Worm (Caenorhabditis elegans) whole organism, young adult: Measurements from ENCODE around the gene snu-23.
A peak's percentile ranks its signal among the peaks of the same experiment; 100 is the strongest.

Experiments
- B0019.2 ChIP-seq: fragments of 200-800 bp; sonication (Bioruptor generic); conservative IDR thresholded peaks from 2 replicates; pipeline ENCODE4 v1.3.6; 2022; ENCODE audit warnings: missing genetic modification reagents, missing genetic modification characterization, missing compliant biosample characterization
- B0261.1 ChIP-seq: sonication (generic microtip); optimal IDR thresholded peaks from 2 replicates; lab custom pipeline; 2016; ENCODE audit warnings: mild to moderate bottlenecking, missing genetic modification characterization, moderate library complexity, missing compliant biosample characterization
- B0336.3 ChIP-seq: fragments of 200-800 bp; sonication (Bioruptor generic); IDR thresholded peaks from 2 replicates; pipeline ENCODE4 v1.3.6; 2022; ENCODE audit warnings: missing genetic modification characterization, missing compliant biosample characterization
- D2030.7 ChIP-seq: fragments of 200-800 bp; sonication (Bioruptor generic); IDR thresholded peaks from 2 replicates; pipeline ENCODE4 v1.3.6; 2022; ENCODE audit warnings: missing genetic modification reagents, missing genetic modification characterization, missing compliant biosample characterization
- F49E8.2 ChIP-seq: sonication (generic microtip); optimal IDR thresholded peaks from 3 replicates; lab custom pipeline; 2017; ENCODE audit warnings: missing genetic modification characterization, mild to moderate bottlenecking, missing compliant biosample characterization, antibody characterized with exemption, moderate library complexity; ENCODE audit not compliant: insufficient read depth
- Y53F4B.3 ChIP-seq: fragments of 200-800 bp; sonication (Bioruptor generic); IDR thresholded peaks from 2 replicates; pipeline ENCODE4 v1.3.6; 2022; ENCODE audit warnings: missing genetic modification reagents, missing genetic modification characterization, missing compliant biosample characterization
- Y95B8A.8 ChIP-seq: fragments of 200-800 bp; sonication (Bioruptor generic); IDR thresholded peaks from 2 replicates; pipeline ENCODE4 v1.3.6; 2022; ENCODE audit warnings: missing genetic modification reagents, missing genetic modification characterization, missing compliant biosample characterization
- ama-1 ChIP-seq, 3 experiments: fragments of 150-350 bp in 1 of 3; sonication (generic microtip) in 2 of 3; optimal IDR thresholded peaks; 2 replicates each; lab custom pipeline; 2014 to 2018; ENCODE audit warnings: missing biosample characterization in 2 of 3, missing genetic modification characterization in 2 of 3, missing genetic modification reagents in 2 of 3
- aptf-2 ChIP-seq: fragments of 200-800 bp; sonication (Bioruptor generic); conservative IDR thresholded peaks from 2 replicates; pipeline ENCODE4 v1.3.6; 2022; ENCODE audit warnings: missing genetic modification reagents, missing genetic modification characterization, missing compliant biosample characterization
- atf-7 ChIP-seq: sonication (generic microtip); optimal IDR thresholded peaks from 2 replicates; lab custom pipeline; 2017; ENCODE audit warnings: mild to moderate bottlenecking, missing genetic modification characterization, missing compliant biosample characterization
- attf-3 ChIP-seq: fragments of 200-800 bp; sonication (Bioruptor generic); conservative IDR thresholded peaks from 2 replicates; pipeline ENCODE4 v1.3.6; 2022; ENCODE audit warnings: missing genetic modification reagents, missing genetic modification characterization, missing compliant biosample characterization
- attf-5 ChIP-seq: fragments of 200-800 bp; sonication (Bioruptor generic); optimal IDR thresholded peaks from 2 replicates; lab custom pipeline; 2018; ENCODE audit warnings: mild to moderate bottlenecking, missing genetic modification characterization, missing compliant biosample characterization
- attf-6 ChIP-seq: fragments of 200-800 bp; sonication (Bioruptor generic); IDR thresholded peaks from 2 replicates; pipeline ENCODE4 v1.3.6; 2022; ENCODE audit warnings: missing genetic modification reagents, missing genetic modification characterization, missing compliant biosample characterization
- bed-1 ChIP-seq: fragments of 200-800 bp; sonication (Bioruptor generic); IDR thresholded peaks from 2 replicates; pipeline ENCODE4 v1.3.6; 2022; ENCODE audit warnings: missing genetic modification reagents, missing genetic modification characterization, missing compliant biosample characterization
- bed-2 ChIP-seq: fragments of 200-800 bp; sonication (Bioruptor generic); IDR thresholded peaks from 2 replicates; pipeline ENCODE4 v1.3.6; 2022; ENCODE audit warnings: missing genetic modification reagents, missing genetic modification characterization, missing compliant biosample characterization
- ccch-3 ChIP-seq: fragments of 200-800 bp; sonication (Bioruptor generic); optimal IDR thresholded peaks from 2 replicates; lab custom pipeline; 2018; ENCODE audit warnings: mild to moderate bottlenecking, missing genetic modification characterization, missing compliant biosample characterization
- dox-1 ChIP-seq: fragments of 200-800 bp; sonication (Bioruptor generic); IDR thresholded peaks from 2 replicates; pipeline ENCODE4 v1.3.6; 2022; ENCODE audit warnings: missing genetic modification reagents, missing genetic modification characterization, missing compliant biosample characterization
- dpl-1 ChIP-seq: fragments of 150-350 bp; optimal IDR thresholded peaks from 2 replicates; lab custom pipeline; 2014; ENCODE audit warnings: missing biosample characterization, missing genetic modification reagents, missing genetic modification characterization
- egl-44 ChIP-seq: fragments of 200-800 bp; sonication (Bioruptor generic); IDR thresholded peaks from 2 replicates; pipeline ENCODE4 v1.3.6; 2022; ENCODE audit warnings: missing genetic modification reagents, missing genetic modification characterization, missing compliant biosample characterization
- fkh-3 ChIP-seq: sonication (generic microtip); optimal IDR thresholded peaks from 2 replicates; lab custom pipeline; 2016; ENCODE audit warnings: mild to moderate bottlenecking, missing genetic modification characterization, missing compliant biosample characterization
- hsf-1 ChIP-seq: fragments of 200-800 bp; sonication (Bioruptor generic); IDR thresholded peaks from 2 replicates; pipeline ENCODE4 v1.3.6; 2022; ENCODE audit warnings: missing genetic modification reagents, missing genetic modification characterization, missing compliant biosample characterization
- lag-1 ChIP-seq: fragments of 200-800 bp; sonication (Bioruptor generic); IDR thresholded peaks from 2 replicates; pipeline ENCODE4 v1.3.6; 2022; ENCODE audit warnings: missing genetic modification reagents, missing genetic modification characterization, missing compliant biosample characterization
- let-526 ChIP-seq: fragments of 200-800 bp; sonication (Bioruptor generic); IDR thresholded peaks from 2 replicates; pipeline ENCODE4 v1.3.6; 2022; ENCODE audit warnings: missing genetic modification reagents, missing genetic modification characterization, missing compliant biosample characterization
- lin-35 ChIP-seq, 3 experiments: fragments of 150-350 bp in 2 of 3; sonication (generic microtip) in 1 of 3; optimal IDR thresholded peaks; 2 replicates each; lab custom pipeline; 2014 to 2018; ENCODE audit warnings: missing biosample characterization in 3 of 3, missing genetic modification characterization in 3 of 3, missing genetic modification reagents in 3 of 3
- madf-10 ChIP-seq: sonication (generic microtip); optimal IDR thresholded peaks from 2 replicates; lab custom pipeline; 2016; ENCODE audit warnings: mild to moderate bottlenecking, missing genetic modification characterization, missing compliant biosample characterization
- madf-6 ChIP-seq: fragments of 200-800 bp; sonication (Bioruptor generic); IDR thresholded peaks from 2 replicates; pipeline ENCODE4 v1.3.6; 2022; ENCODE audit warnings: missing genetic modification reagents, missing genetic modification characterization, missing compliant biosample characterization
- nhr-179 ChIP-seq: sonication (generic microtip); optimal IDR thresholded peaks from 2 replicates; lab custom pipeline; 2016; ENCODE audit warnings: mild to moderate bottlenecking, missing genetic modification characterization, missing compliant biosample characterization
- pha-4 ChIP-seq: fragments of 150-350 bp; sonication (generic microtip); optimal IDR thresholded peaks from 2 replicates; lab custom pipeline; 2014; ENCODE audit warnings: missing biosample characterization, missing genetic modification reagents, missing genetic modification characterization
- snpc-3.4 ChIP-seq: sonication (generic microtip); optimal IDR thresholded peaks from 2 replicates; lab custom pipeline; 2017; ENCODE audit warnings: missing genetic modification characterization, mild to moderate bottlenecking, missing compliant biosample characterization, antibody characterized with exemption, moderate library complexity, missing genotype, missing genetic modification reagents
- snpc-4 ChIP-seq, 5 experiments: fragments of 150-350 bp in 1 of 5; sonication (generic microtip) in 4 of 5; optimal IDR thresholded peaks; 2 replicates each; lab custom pipeline; 2014 to 2018; ENCODE audit warnings: missing genetic modification characterization in 5 of 5, missing biosample characterization in 3 of 5, antibody characterized with exemption in 2 of 5, mild to moderate bottlenecking in 2 of 5, missing compliant biosample characterization in 2 of 5, missing genotype in 2 of 5, moderate library complexity in 2 of 5, missing genetic modification reagents in 1 of 5
- somi-1 ChIP-seq: fragments of 200-800 bp; sonication (Bioruptor generic); optimal IDR thresholded peaks from 2 replicates; lab custom pipeline; 2018; ENCODE audit warnings: mild to moderate bottlenecking, missing genetic modification characterization, missing compliant biosample characterization
- tbp1 ChIP-seq: fragments of 200-800 bp; sonication (Bioruptor generic); optimal IDR thresholded peaks from 2 replicates; lab custom pipeline; 2018; ENCODE audit warnings: mild to moderate bottlenecking, missing genetic modification characterization, missing compliant biosample characterization
- zim-3 ChIP-seq: sonication (generic microtip); optimal IDR thresholded peaks from 2 replicates; lab custom pipeline; 2017; ENCODE audit warnings: mild to moderate bottlenecking, missing genetic modification characterization, moderate library complexity, missing compliant biosample characterization
- ztf-6 ChIP-seq: fragments of 200-800 bp; sonication (Bioruptor generic); IDR thresholded peaks from 2 replicates; pipeline ENCODE4 v1.3.6; 2022; ENCODE audit warnings: missing genetic modification reagents, missing genetic modification characterization, missing compliant biosample characterization

The snu-23 gene

ce11 chrIII:7768963-7769362 is 957 bp downstream of the snu-23 start, which contains the start of gene ZK686.3:
Gene ZK686.3 (minus strand): TSS chrIII:7769063.
- TF ChIP-seq bed-1 (GFP tag; lab: Robert Waterston, UW) (no peak), bed-2 (no peak), aptf-2 (GFP tag; lab: Robert Waterston, UW) (no peak), egl-44 (no peak), dpl-1 (GFP tag; lab: Kevin White, UChicago) (no peak), atf-7 (tag; lab: Kevin White, UChicago) (no peak), B0336.3 (GFP tag; lab: Robert Waterston, UW) (no peak), lag-1 (GFP tag; lab: Robert Waterston, UW) (no peak), pha-4 (tag; lab: Kevin White, UChicago) (no peak), somi-1 (GFP tag; lab: Kevin White, UChicago) (no peak), fkh-3 (no peak)

- TF ChIP-seq zim-3 (no peak), D2030.7 (GFP tag; lab: Robert Waterston, UW) (no peak), hsf-1 (GFP tag; lab: Robert Waterston, UW) (no peak), somi-1 (GFP tag; lab: Kevin White, UChicago) (no peak), ama-1 (optimal IDR thresholded peaks at IDR 0.05; lab: Kevin White, UChicago) (no peak), ama-1 (GFP tag; optimal IDR thresholded peaks at IDR 0.05; lab: Kevin White, UChicago) (no peak), lin-35 (GFP tag; optimal IDR thresholded peaks at IDR 0.05; lab: Kevin White, UChicago) (no peak), atf-7 (tag; lab: Kevin White, UChicago) (no peak), ztf-6 (GFP tag; lab: Robert Waterston, UW) (no peak), Y95B8A.8 (GFP tag; lab: Robert Waterston, UW) (no peak), nhr-179 (tag; lab: Kevin White, UChicago) (no peak)
Measured at ce11 chrIII:7767415-7767814, 2.5 kb downstream of the snu-23 start, which contains the start of gene ZK686.5. Gene ZK686.5 (minus strand): TSS chrIII:7767515.

ce11 chrIII:7765974-7766373 is 3.9 kb downstream of the snu-23 start, which contains the start of gene ZK686.2:
Gene ZK686.2 (minus strand): TSS chrIII:7766052.
- TF ChIP-seq attf-6 (GFP tag; lab: Robert Waterston, UW) (no peak), snpc-3.4 (tag; lab: Kevin White, UChicago) (no peak), tbp1 (GFP tag; lab: Kevin White, UChicago) (no peak), B0261.1 (tag; lab: Kevin White, UChicago) (no peak), attf-5 (GFP tag; lab: Kevin White, UChicago) (peak; percentile 14), madf-6 (GFP tag; lab: Robert Waterston, UW) (no peak), Y95B8A.8 (GFP tag; lab: Robert Waterston, UW) (no peak), lag-1 (GFP tag; lab: Robert Waterston, UW) (no peak), ccch-3 (GFP tag; lab: Kevin White, UChicago) (no peak), attf-3 (GFP tag; lab: Robert Waterston, UW) (peak; percentile 93), let-526 (GFP tag; lab: Robert Waterston, UW) (no peak), F49E8.2 (tag; lab: Kevin White, UChicago) (no peak), snpc-4 (GFP tag; optimal IDR thresholded peaks at IDR 0.05; lab: Kevin White, UChicago) (no peak), snpc-4 (tag; optimal IDR thresholded peaks at IDR 0.05; lab: Kevin White, UChicago) (no peak), Y53F4B.3 (GFP tag; lab: Robert Waterston, UW) (no peak), B0019.2 (GFP tag; lab: Robert Waterston, UW) (no peak)

ce11 chrIII:7763503-7763902 is 6.4 kb downstream of the snu-23 start, which contains the start of gene mtx-2:
Gene mtx-2 (minus strand): TSS chrIII:7763603.
- TF ChIP-seq dox-1 = 0 out of 2 replicates have a peak, but pooled peaks have one; percentile 3
- TF ChIP-seq madf-10 (tag; lab: Kevin White, UChicago) = no peak
- TF ChIP-seq, all 124 proteins: peak for 1
